Worm (Caenorhabditis elegans): ENCODE measurements around the gene tsp-9.

tsp-9 gene

ce11 chrX:1294607-1295303 is 48.9 kb downstream of the tsp-9 start, which contains the start of gene dop-4:
Gene dop-4 (plus strand): TSS chrX:1295253.
- TF ChIP-seq pha-4 (tag; optimal IDR thresholded peaks at IDR 0.05), result no peak
- TF ChIP-seq hlh-1 (tag; optimal IDR thresholded peaks at IDR 0.05), result no peak
- no peak for TF ChIP-seq ztf-11 (tag; optimal IDR thresholded peaks at IDR 0.05)
- TF ChIP-seq ham-2 (GFP tag; optimal IDR thresholded peaks at IDR 0.05), result no peak
- TF ChIP-seq elt-1 (tag; optimal IDR thresholded peaks at IDR 0.05; ENCODE audit: borderline replicate concordance, insufficient read depth), result no peak
- TF ChIP-seq lin-13 (tag; optimal IDR thresholded peaks at IDR 0.05), result no peak
- no peak for TF ChIP-seq mab-5 (tag; optimal IDR thresholded peaks at IDR 0.05)
- TF ChIP-seq blmp-1 (tag; optimal IDR thresholded peaks at IDR 0.05), result no peak
- no peak for TF ChIP-seq nhr-12 (tag; optimal IDR thresholded peaks at IDR 0.05)
- TF ChIP-seq ceh-83 (GFP tag; optimal IDR thresholded peaks at IDR 0.05), result no peak
- TF ChIP-seq ceh-39 (tag; optimal IDR thresholded peaks at IDR 0.05), result no peak
- TF ChIP-seq lsy-2 (tag; optimal IDR thresholded peaks at IDR 0.05), result no peak
- no peak for TF ChIP-seq ceh-43 (GFP tag; optimal IDR thresholded peaks at IDR 0.05)
- TF ChIP-seq lin-32 (GFP tag; optimal IDR thresholded peaks at IDR 0.05), result no peak
- no peak for TF ChIP-seq nhr-237 (tag; optimal IDR thresholded peaks at IDR 0.05)
- TF ChIP-seq unc-62 (GFP tag; optimal IDR thresholded peaks at IDR 0.05), result no peak
- TF ChIP-seq nhr-76 (tag; optimal IDR thresholded peaks at IDR 0.05), result no peak
- TF ChIP-seq cnd-1 (tag; optimal IDR thresholded peaks at IDR 0.05), result no peak

ce11 chrX:1295713-1296112 is 49.9 kb downstream of the tsp-9 start:
- TF ChIP-seq lin-13 (tag; optimal IDR thresholded peaks at IDR 0.05) (no peak), mab-5 (tag; optimal IDR thresholded peaks at IDR 0.05) (no peak), drap-1 (GFP tag; optimal IDR thresholded peaks at IDR 0.05) (no peak), ham-2 (GFP tag; optimal IDR thresholded peaks at IDR 0.05) (no peak), nhr-237 (tag; optimal IDR thresholded peaks at IDR 0.05) (no peak), elt-3 (tag; optimal IDR thresholded peaks at IDR 0.05) (no peak)
